Worm (Caenorhabditis elegans) whole organism, dauer: ENCODE results near the gene trpp-5.
"Not testable (repeated sequence)": the region's sequence is repeated elsewhere in the genome, so short reads cannot be mapped to it uniquely, and the experiment has no call there.

Experiments
- unc-62 ChIP-seq: sonication (generic microtip); optimal IDR thresholded peaks from 2 replicates; lab custom pipeline; 2017; ENCODE audit warnings: missing biosample characterization, missing genetic modification reagents, missing genetic modification characterization

Gene trpp-5

ce11 chrII:12199912-12200637 is 2.1 kb downstream of the trpp-5 start, which contains the start of gene polg-1:
TSS of gene polg-1 (minus strand) at chrII:12199962.
- TF ChIP-seq unc-62 (GFP tag; lab: Kevin White, UChicago) = no peak

ce11 chrII:12199209-12199608 is 3.0 kb downstream of the trpp-5 start:
- no peak for TF ChIP-seq unc-62 (GFP tag; lab: Kevin White, UChicago)

- no peak for TF ChIP-seq unc-62 (GFP tag; lab: Kevin White, UChicago)
Measured at ce11 chrII:12189193-12189592, 13.0 kb downstream of the trpp-5 start.

- no peak for TF ChIP-seq unc-62 (GFP tag; lab: Kevin White, UChicago)
Measured at ce11 chrII:12186726-12187125, 15.5 kb downstream of the trpp-5 start.

ce11 chrII:12185710-12186109 is 16.5 kb downstream of the trpp-5 start, which contains the start of gene Y57A10A.14:
TSS of gene Y57A10A.14 (plus strand) at chrII:12185937.
- no peak for TF ChIP-seq unc-62 (GFP tag; lab: Kevin White, UChicago)

- TF ChIP-seq unc-62 (GFP tag; lab: Kevin White, UChicago) = no peak
Measured at ce11 chrII:12184857-12185256, 17.3 kb downstream of the trpp-5 start, which contains the start of gene Y57A10A.13. TSS of gene Y57A10A.13 (minus strand) at chrII:12184902.

- TF ChIP-seq unc-62 (GFP tag; lab: Kevin White, UChicago) = no peak
Measured at ce11 chrII:12176521-12176920, 25.7 kb downstream of the trpp-5 start.

ce11 chrII:12175398-12175797 is 26.8 kb downstream of the trpp-5 start:
- no peak for TF ChIP-seq unc-62 (GFP tag; lab: Kevin White, UChicago)

ce11 chrII:12172273-12172672 is 29.9 kb downstream of the trpp-5 start, which contains the start of gene rol-1:
TSS of gene rol-1 (plus strand) at chrII:12172573.
- TF ChIP-seq unc-62 (GFP tag; lab: Kevin White, UChicago) = no peak

- TF ChIP-seq unc-62 (GFP tag; lab: Kevin White, UChicago) = no peak
Measured at ce11 chrII:12169487-12170128, 32.6 kb downstream of the trpp-5 start.

- TF ChIP-seq unc-62 (GFP tag; lab: Kevin White, UChicago) = not testable (repeated sequence)
Measured at ce11 chrII:12164539-12164938, 37.6 kb downstream of the trpp-5 start, which contains the start of gene Y57A10A.8. TSS of gene Y57A10A.8 (plus strand) at chrII:12164839.

ce11 chrII:12162997-12163396 is 39.2 kb downstream of the trpp-5 start:
- TF ChIP-seq unc-62 (GFP tag; lab: Kevin White, UChicago) = no peak

ce11 chrII:12154186-12154585 is 48.0 kb downstream of the trpp-5 start, which contains the start of gene Y57A10A.5:
TSS of gene Y57A10A.5 (plus strand) at chrII:12154486.
- not testable (repeated sequence) for TF ChIP-seq unc-62 (GFP tag; lab: Kevin White, UChicago)

ce11 chrII:12151640-12152039 is 50.5 kb downstream of the trpp-5 start, which contains the start of gene Y57A10A.4:
TSS of gene Y57A10A.4 (plus strand) at chrII:12151940.
- not testable (repeated sequence) for TF ChIP-seq unc-62 (GFP tag; lab: Kevin White, UChicago)
